Worm (Caenorhabditis elegans): ENCODE data around the gene Y72A10A.1.

DNA sequence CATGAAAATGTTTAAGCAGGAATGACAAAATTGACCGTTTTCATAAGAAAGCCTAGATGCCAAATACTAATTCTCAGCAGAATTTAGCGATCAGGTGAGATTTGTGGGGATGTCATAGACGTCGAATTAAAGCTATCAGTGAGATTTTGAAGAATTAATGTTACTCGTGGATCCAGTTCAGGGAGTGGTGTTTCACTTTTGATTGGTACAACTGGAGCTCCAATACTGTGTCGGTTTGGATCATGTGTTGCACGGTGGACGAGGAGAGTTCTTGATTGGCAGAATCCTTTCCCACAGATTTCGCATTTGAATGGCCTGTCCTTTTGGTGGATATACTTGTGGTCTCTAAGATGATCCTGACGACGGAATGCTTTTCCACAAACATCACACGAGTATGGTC lies 21.4 kb upstream of the Y72A10A.1 start:
- TF ChIP-seq ceh-82 (tag; optimal IDR thresholded peaks at IDR 0.05): no peak
- no peak for TF ChIP-seq C34F6.9 (tag; optimal IDR thresholded peaks at IDR 0.05)
- no peak for TF ChIP-seq egl-27 (tag; optimal IDR thresholded peaks at IDR 0.05)
- TF ChIP-seq unc-62 (GFP tag; optimal IDR thresholded peaks at IDR 0.05): no peak
- no peak for TF ChIP-seq lin-39 (tag; optimal IDR thresholded peaks at IDR 0.05)
- TF ChIP-seq snpc-4 (tag; optimal IDR thresholded peaks at IDR 0.05): no peak
- TF ChIP-seq nhr-12 (tag; optimal IDR thresholded peaks at IDR 0.05): no peak
- TF ChIP-seq nhr-237 (tag; optimal IDR thresholded peaks at IDR 0.05): no peak
- TF ChIP-seq ztf-4 (tag; optimal IDR thresholded peaks at IDR 0.05): no peak

All from whole organism, L2 larva.